Fruit fly (Drosophila melanogaster) whole organism, prepupa: ENCODE measurements around the gene Dci.

ENCODE experiments used
- Blimp-1 ChIP-seq: fragments of 200-800 bp; sonication (Bioruptor generic); optimal IDR thresholded peaks from 3 replicates; lab custom pipeline; 2017; ENCODE audit warnings: missing biosample characterization, missing genetic modification characterization, mild to moderate bottlenecking, moderate library complexity, missing genetic modification reagents
- CG15336 ChIP-seq: fragments of 200-800 bp; sonication (Bioruptor generic); IDR thresholded peaks from 2 replicates; pipeline ENCODE4 v1.3.6; 2022; ENCODE audit warnings: missing biosample characterization, missing genetic modification characterization
- CG34406 ChIP-seq: fragments of 200-800 bp; sonication (Bioruptor generic); optimal IDR thresholded peaks from 3 replicates; lab custom pipeline; 2016; ENCODE audit warnings: missing biosample characterization, missing genetic modification characterization
- CG6854 ChIP-seq: fragments of 200-800 bp; sonication (Bioruptor generic); optimal IDR thresholded peaks from 2 replicates; lab custom pipeline; 2017; ENCODE audit warnings: missing biosample characterization, mild to moderate bottlenecking, missing genetic modification characterization
- salr ChIP-seq, 2 experiments: fragments of 200-800 bp; sonication (Bioruptor generic); optimal IDR thresholded peaks; 3 replicates each; lab custom pipeline; 2016 to 2018; ENCODE audit warnings: missing biosample characterization in 2 of 2, missing genetic modification characterization in 2 of 2, mild to moderate bottlenecking in 1 of 2

dm6 chr3L:885624-886257, 34.6 kb downstream of the Dci start:
- TF ChIP-seq CG6854 (GFP tag; lab: Kevin White, UChicago): no peak
- TF ChIP-seq Blimp-1 (GFP tag; lab: Kevin White, UChicago): no peak
- no peak for TF ChIP-seq CG15336
- no peak for TF ChIP-seq CG34406 (GFP tag; lab: Kevin White, UChicago)
- no peak for TF ChIP-seq salr (GFP tag; optimal IDR thresholded peaks at IDR 0.05; lab: Kevin White, UChicago)
